Worm (Caenorhabditis elegans) whole organism, early embryonic: ENCODE results near the gene srh-286.

Source experiments
- F13C5.2 ChIP-seq: sonication (generic microtip); optimal IDR thresholded peaks from 2 replicates; lab custom pipeline; 2017; ENCODE audit warnings: mild to moderate bottlenecking, missing genetic modification characterization, inconsistent platforms, missing compliant biosample characterization
- ama-1 ChIP-seq: fragments of 150-350 bp; optimal IDR thresholded peaks from 2 replicates; lab custom pipeline; 2014
- ceh-13 ChIP-seq: fragments of 200-800 bp; sonication (Bioruptor generic); optimal IDR thresholded peaks from 2 replicates; lab custom pipeline; 2018; ENCODE audit warnings: mild to moderate bottlenecking, missing genetic modification characterization, missing compliant biosample characterization
- ceh-36 ChIP-seq: sonication (generic microtip); optimal IDR thresholded peaks from 2 replicates; lab custom pipeline; 2016; ENCODE audit warnings: missing genetic modification characterization, inconsistent platforms, missing compliant biosample characterization
- tbx-11 ChIP-seq: fragments of 200-800 bp; sonication (Bioruptor generic); IDR thresholded peaks from 2 replicates; pipeline ENCODE4 v1.3.6; 2022; ENCODE audit warnings: missing genetic modification characterization, missing compliant biosample characterization
- tra-4 ChIP-seq: sonication (generic microtip); optimal IDR thresholded peaks from 2 replicates; lab custom pipeline; 2017; ENCODE audit warnings: missing genetic modification characterization, missing compliant biosample characterization

Gene srh-286

DNA sequence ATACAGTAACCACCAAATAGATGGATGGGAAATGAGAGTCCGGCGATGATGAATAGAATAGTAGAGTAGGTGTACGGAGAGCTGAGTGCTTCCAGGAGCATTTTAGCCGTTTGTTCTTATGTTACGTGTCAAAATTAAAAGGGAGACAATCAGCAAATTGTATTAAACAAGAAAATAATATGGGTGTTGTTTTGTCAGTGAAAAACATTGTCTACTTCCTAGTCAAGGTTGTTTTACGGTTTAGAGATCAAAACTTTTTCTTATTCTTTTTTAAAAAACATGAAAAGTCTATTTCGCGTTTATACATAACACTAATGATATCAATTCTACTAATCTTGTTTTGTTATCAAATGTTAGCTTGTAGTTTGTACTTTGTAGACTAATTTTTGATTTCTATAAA is 50.0 kb downstream of the srh-286 start, which contains the start of gene srh-289:
srh-289 (minus strand) TSS at position 101 of the 400 bp plus-strand sequence.
- TF ChIP-seq ama-1 = no peak
- no peak for TF ChIP-seq tra-4 (tag; lab: Kevin White, UChicago)
- TF ChIP-seq tbx-11 (GFP tag; lab: Robert Waterston, UW) = no peak
- TF ChIP-seq ceh-13 (GFP tag; lab: Kevin White, UChicago) = no peak
- TF ChIP-seq F13C5.2 = no peak
- no peak for TF ChIP-seq ceh-36 (tag; lab: Kevin White, UChicago)
